Fruit fly (Drosophila melanogaster) whole organism, embryonic: ENCODE data around the gene VhaSFD.

Experiments used
- Bgb ChIP-seq: fragments of 200-800 bp; sonication (Bioruptor generic); IDR thresholded peaks from 2 replicates; pipeline ENCODE4 v1.3.6; 2022; ENCODE audit warnings: missing biosample characterization, missing genetic modification characterization; ENCODE audit not compliant: partially characterized antibody
- Bteb2 ChIP-seq: fragments of 200-800 bp; sonication (Bioruptor generic); optimal IDR thresholded peaks from 2 replicates; lab custom pipeline; 2016; ENCODE audit warnings: missing biosample characterization, missing genetic modification characterization
- CG10267 ChIP-seq: fragments of 200-800 bp; sonication (Bioruptor generic); optimal IDR thresholded peaks from 2 replicates; lab custom pipeline; 2018; ENCODE audit warnings: missing biosample characterization, mild to moderate bottlenecking, missing genetic modification characterization, moderate library complexity
- CG12391 ChIP-seq: fragments of 200-800 bp; sonication (Bioruptor generic); optimal IDR thresholded peaks from 3 replicates; lab custom pipeline; 2018; ENCODE audit warnings: missing biosample characterization, mild to moderate bottlenecking, missing genetic modification characterization, moderate library complexity
- CG13775 ChIP-seq: fragments of 200-800 bp; sonication (Bioruptor generic); optimal IDR thresholded peaks from 3 replicates; lab custom pipeline; 2017; ENCODE audit warnings: missing biosample characterization, mild to moderate bottlenecking, missing genetic modification characterization
- CG14014 ChIP-seq: fragments of 200-800 bp; sonication (Bioruptor generic); IDR thresholded peaks from 2 replicates; pipeline ENCODE4 v1.3.6; 2022; ENCODE audit warnings: missing biosample characterization, missing genetic modification characterization
- CG14441 ChIP-seq: fragments of 200-800 bp; sonication (Bioruptor generic); IDR thresholded peaks from 2 replicates; pipeline ENCODE4 v1.3.6; 2022; ENCODE audit warnings: missing biosample characterization, missing genetic modification characterization
- CG14667 ChIP-seq: fragments of 200-800 bp; sonication (Bioruptor generic); IDR thresholded peaks from 2 replicates; pipeline ENCODE4 v1.3.6; 2022; ENCODE audit warnings: missing biosample characterization, missing genetic modification characterization
- CG1647 ChIP-seq: fragments of 200-800 bp; sonication (Bioruptor generic); optimal IDR thresholded peaks from 3 replicates; lab custom pipeline; 2016; ENCODE audit warnings: missing biosample characterization, missing genetic modification characterization
- CG16815 ChIP-seq: fragments of 200-800 bp; sonication (Bioruptor generic); optimal IDR thresholded peaks from 3 replicates; lab custom pipeline; 2017; ENCODE audit warnings: missing biosample characterization, mild to moderate bottlenecking, missing genetic modification characterization
- CG17359 ChIP-seq: fragments of 200-800 bp; sonication (Bioruptor generic); optimal IDR thresholded peaks from 3 replicates; lab custom pipeline; 2018; ENCODE audit warnings: missing biosample characterization, mild to moderate bottlenecking, missing genetic modification characterization, moderate library complexity
- CG18619 ChIP-seq: fragments of 200-800 bp; sonication (Bioruptor generic); optimal IDR thresholded peaks from 3 replicates; lab custom pipeline; 2017; ENCODE audit warnings: missing biosample characterization, mild to moderate bottlenecking, missing genetic modification characterization
- CG3065 ChIP-seq: fragments of 200-800 bp; sonication (Bioruptor generic); optimal IDR thresholded peaks from 2 replicates; lab custom pipeline; 2016; ENCODE audit warnings: missing biosample characterization, missing genetic modification characterization
- CG31365 ChIP-seq: fragments of 200-800 bp; sonication (Bioruptor generic); optimal IDR thresholded peaks from 2 replicates; lab custom pipeline; 2018; ENCODE audit warnings: missing biosample characterization, mild to moderate bottlenecking, missing genetic modification characterization
- CG3838 ChIP-seq: fragments of 200-800 bp; sonication (Bioruptor generic); optimal IDR thresholded peaks from 3 replicates; lab custom pipeline; 2016; ENCODE audit warnings: missing biosample characterization, missing genetic modification characterization
- CG4328 ChIP-seq: fragments of 200-800 bp; sonication (Bioruptor generic); optimal IDR thresholded peaks from 3 replicates; lab custom pipeline; 2017; ENCODE audit warnings: missing biosample characterization, missing genetic modification reagents, missing genetic modification characterization
- CG4707 ChIP-seq: fragments of 200-800 bp; sonication (Bioruptor generic); optimal IDR thresholded peaks from 2 replicates; lab custom pipeline; 2018; ENCODE audit warnings: missing biosample characterization, mild to moderate bottlenecking, missing genetic modification characterization, moderate library complexity
- CG7745 ChIP-seq: fragments of 200-800 bp; sonication (Bioruptor generic); optimal IDR thresholded peaks from 2 replicates; lab custom pipeline; 2018; ENCODE audit warnings: missing biosample characterization, mild to moderate bottlenecking, missing genetic modification characterization, moderate library complexity
- D ChIP-seq, 2 experiments: fragments of 200-800 bp in 1 of 2; fragments of >200 bp in 1 of 2; sonication (Bioruptor generic) in 1 of 2; optimal IDR thresholded peaks; 2 replicates in 1 of 2; 3 replicates in 1 of 2; lab custom pipeline; 2017; ENCODE audit warnings: mild to moderate bottlenecking in 1 of 2, missing biosample characterization in 1 of 2, missing genetic modification characterization in 1 of 2, missing genetic modification reagents in 1 of 2
- Dll ChIP-seq: fragments of 200-800 bp; sonication (Bioruptor generic); IDR thresholded peaks from 4 replicates; pipeline ENCODE4 v1.3.6; 2022; ENCODE audit warnings: missing biosample characterization, missing genetic modification characterization; ENCODE audit not compliant: partially characterized antibody
- Doc3 ChIP-seq: fragments of 200-800 bp; sonication (Bioruptor generic); IDR thresholded peaks from 3 replicates; pipeline ENCODE4 v1.3.6; 2022; ENCODE audit warnings: missing biosample characterization, missing genetic modification characterization; ENCODE audit not compliant: partially characterized antibody
- Elba2 ChIP-seq: fragments of 200-800 bp; sonication (Bioruptor generic); optimal IDR thresholded peaks from 3 replicates; lab custom pipeline; 2016; ENCODE audit warnings: missing biosample characterization, missing genetic modification characterization
- Gug ChIP-seq: fragments of 200-800 bp; sonication (Bioruptor generic); IDR thresholded peaks from 4 replicates; pipeline ENCODE4 v1.3.6; 2022; ENCODE audit warnings: missing biosample characterization, missing genetic modification characterization
- HHEX ChIP-seq: fragments of 200-800 bp; sonication (Bioruptor generic); optimal IDR thresholded peaks from 3 replicates; lab custom pipeline; 2017; ENCODE audit warnings: missing biosample characterization, mild to moderate bottlenecking, missing genetic modification characterization, missing genetic modification reagents
- HmgD ChIP-seq: fragments of 200-800 bp; sonication (Bioruptor generic); optimal IDR thresholded peaks from 3 replicates; lab custom pipeline; 2016; ENCODE audit warnings: missing biosample characterization, missing genetic modification characterization
- Hr39 ChIP-seq: fragments of >200 bp; optimal IDR thresholded peaks from 2 replicates; lab custom pipeline; 2017
- Jarid2 ChIP-seq: fragments of 200-800 bp; sonication (Bioruptor generic); optimal IDR thresholded peaks from 3 replicates; lab custom pipeline; 2017; ENCODE audit warnings: mild to moderate bottlenecking, missing biosample characterization, missing genetic modification reagents, missing genetic modification characterization
- Neu2 ChIP-seq: fragments of 200-800 bp; sonication (Bioruptor generic); optimal IDR thresholded peaks from 3 replicates; lab custom pipeline; 2016; ENCODE audit warnings: missing biosample characterization, missing genetic modification characterization, borderline replicate concordance
- NfI ChIP-seq: fragments of 200-800 bp; sonication (Bioruptor generic); optimal IDR thresholded peaks from 3 replicates; lab custom pipeline; 2018; ENCODE audit warnings: missing biosample characterization, mild to moderate bottlenecking, missing genetic modification characterization, moderate library complexity
- Optix ChIP-seq: fragments of 200-800 bp; sonication (Bioruptor generic); IDR thresholded peaks from 3 replicates; pipeline ENCODE4 v1.3.6; 2022; ENCODE audit warnings: missing biosample characterization, missing genetic modification characterization
- Sin3A ChIP-seq: fragments of >200 bp; optimal IDR thresholded peaks from 2 replicates; lab custom pipeline; 2018
- aop ChIP-seq: fragments of 200-800 bp; sonication (Bioruptor generic); IDR thresholded peaks from 2 replicates; pipeline ENCODE4 v1.3.6; 2022; ENCODE audit warnings: missing biosample characterization, missing genetic modification characterization
- ci ChIP-seq: fragments of 200-800 bp; sonication (Bioruptor generic); IDR thresholded peaks from 3 replicates; pipeline ENCODE4 v1.3.6; 2022; ENCODE audit warnings: missing biosample characterization, missing genetic modification characterization
- corto ChIP-seq: fragments of 200-800 bp; sonication (Bioruptor generic); optimal IDR thresholded peaks from 2 replicates; lab custom pipeline; 2016; ENCODE audit warnings: missing biosample characterization, mild to moderate bottlenecking, missing genetic modification characterization, moderate library complexity
- croc ChIP-seq: fragments of 200-800 bp; sonication (Bioruptor generic); conservative IDR thresholded peaks from 3 replicates; pipeline ENCODE4 v1.3.6; 2022; ENCODE audit warnings: missing biosample characterization, missing genetic modification characterization
- dm ChIP-seq: fragments of 200-800 bp; sonication (Bioruptor generic); optimal IDR thresholded peaks from 3 replicates; lab custom pipeline; 2016; ENCODE audit warnings: missing biosample characterization, missing genetic modification characterization
- grn ChIP-seq: fragments of 200-800 bp; sonication (Bioruptor generic); optimal IDR thresholded peaks from 3 replicates; lab custom pipeline; 2017; ENCODE audit warnings: missing biosample characterization, missing genetic modification characterization
- jing ChIP-seq: fragments of 200-800 bp; sonication (Bioruptor generic); optimal IDR thresholded peaks from 2 replicates; lab custom pipeline; 2018; ENCODE audit warnings: missing biosample characterization, mild to moderate bottlenecking, missing genetic modification characterization
- jumu ChIP-seq: fragments of 200-800 bp; sonication (Bioruptor generic); optimal IDR thresholded peaks from 3 replicates; lab custom pipeline; 2016; ENCODE audit warnings: missing biosample characterization, missing genetic modification characterization
- kah ChIP-seq: fragments of 200-800 bp; sonication (Bioruptor generic); optimal IDR thresholded peaks from 2 replicates; lab custom pipeline; 2018; ENCODE audit warnings: missing biosample characterization, mild to moderate bottlenecking, missing genetic modification characterization
- lab ChIP-seq: fragments of 200-800 bp; sonication (Bioruptor generic); optimal IDR thresholded peaks from 3 replicates; lab custom pipeline; 2017; ENCODE audit warnings: missing biosample characterization, missing genetic modification characterization, mild to moderate bottlenecking, moderate library complexity, missing genetic modification reagents
- mld ChIP-seq: fragments of 200-800 bp; sonication (Bioruptor generic); IDR thresholded peaks from 3 replicates; pipeline ENCODE4 v1.3.6; 2022; ENCODE audit warnings: missing biosample characterization, missing genetic modification characterization; ENCODE audit not compliant: partially characterized antibody
- oc ChIP-seq: fragments of 200-800 bp; sonication (Bioruptor generic); optimal IDR thresholded peaks from 2 replicates; lab custom pipeline; 2018; ENCODE audit warnings: missing biosample characterization, mild to moderate bottlenecking, missing genetic modification characterization, moderate library complexity
- pum ChIP-seq: fragments of 200-800 bp; sonication (Bioruptor generic); optimal IDR thresholded peaks from 2 replicates; lab custom pipeline; 2016; ENCODE audit warnings: missing biosample characterization, missing genetic modification characterization
- ranshi ChIP-seq: fragments of 200-800 bp; sonication (Bioruptor generic); IDR thresholded peaks from 2 replicates; pipeline ENCODE4 v1.3.6; 2022; ENCODE audit warnings: missing biosample characterization, missing genetic modification characterization
- sug ChIP-seq: fragments of 200-800 bp; optimal IDR thresholded peaks from 2 replicates; lab custom pipeline; 2019; ENCODE audit warnings: missing biosample characterization, mild to moderate bottlenecking, missing genetic modification characterization, moderate library complexity
- tap ChIP-seq: fragments of 200-800 bp; optimal IDR thresholded peaks from 3 replicates; lab custom pipeline; 2019; ENCODE audit warnings: missing biosample characterization, mild to moderate bottlenecking, missing genetic modification characterization, moderate library complexity
- tll ChIP-seq, 2 experiments: fragments of 200-800 bp in 1 of 2; fragments of >200 bp in 1 of 2; sonication (Bioruptor generic) in 1 of 2; optimal IDR thresholded peaks; 2 replicates each; lab custom pipeline; 2017 to 2019; ENCODE audit warnings: missing biosample characterization in 2 of 2, missing genetic modification characterization in 2 of 2, mild to moderate bottlenecking in 1 of 2, moderate library complexity in 1 of 2
- wdn ChIP-seq: fragments of 200-800 bp; sonication (Bioruptor generic); IDR thresholded peaks from 2 replicates; pipeline ENCODE4 v1.3.6; 2022; ENCODE audit warnings: missing biosample characterization, missing genetic modification characterization

Gene VhaSFD

DNA sequence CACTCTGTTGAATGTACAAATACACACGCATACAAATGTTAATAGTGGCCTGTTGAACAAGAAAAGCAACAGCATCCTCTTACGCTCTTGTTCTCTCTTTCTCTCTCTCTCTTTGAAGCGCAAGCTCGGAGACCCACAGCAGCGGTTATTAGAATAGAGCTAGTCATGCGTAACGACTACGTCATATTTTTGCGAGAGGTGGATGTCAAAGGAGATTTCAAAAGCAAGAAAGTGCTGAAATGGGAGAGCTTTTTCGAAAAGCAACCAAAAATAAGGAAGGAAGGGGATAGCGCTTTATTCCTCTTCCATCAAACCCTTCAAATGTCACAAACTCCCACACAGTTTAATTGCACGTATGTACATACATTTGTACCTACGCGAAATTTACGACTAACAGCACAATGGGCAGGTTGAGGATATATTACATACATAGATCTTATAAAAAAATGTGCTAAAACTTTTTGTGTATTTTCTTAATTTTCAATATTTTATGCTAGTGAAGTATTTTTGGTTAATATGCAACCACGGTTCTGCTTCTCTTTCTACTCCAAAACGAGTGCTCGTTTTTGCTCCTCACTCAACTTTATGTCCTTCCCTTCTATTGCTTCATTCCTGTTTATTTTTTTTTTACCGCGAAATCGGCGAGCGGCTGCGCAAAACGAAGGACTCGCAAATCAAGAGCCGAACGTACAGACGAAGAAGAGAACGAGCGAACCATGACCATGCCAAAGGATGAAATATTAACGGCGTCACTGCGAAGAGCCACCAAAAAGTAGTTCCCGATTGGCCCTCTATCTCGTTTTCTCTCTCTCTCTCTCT is 37.6 kb downstream of the VhaSFD start (continued):
- peak; percentile 35 for TF ChIP-seq CG18619 (GFP tag; lab: Kevin White, UChicago)
- no peak for TF ChIP-seq CG1647 (GFP tag; lab: Kevin White, UChicago)
- no peak for TF ChIP-seq jumu
- TF ChIP-seq ci (GFP tag; lab: Robert Waterston, UW): no peak
- TF ChIP-seq sug (tag; lab: Kevin White, UChicago): no peak
- TF ChIP-seq CG4328: no peak
- no peak for TF ChIP-seq corto (GFP tag; lab: Kevin White, UChicago)
- TF ChIP-seq Neu2: no peak
- TF ChIP-seq Gug (GFP tag; lab: Robert Waterston, UW): no peak
- TF ChIP-seq CG12391: peak; percentile 33
- no peak for TF ChIP-seq CG7745
- TF ChIP-seq pum (GFP tag; lab: Kevin White, UChicago): no peak
- no peak for TF ChIP-seq Optix
- TF ChIP-seq HmgD (GFP tag; lab: Kevin White, UChicago): no peak
- TF ChIP-seq CG14014 (GFP tag; lab: Robert Waterston, UW): no peak
- no peak for TF ChIP-seq ranshi (GFP tag; lab: Robert Waterston, UW)
- TF ChIP-seq CG16815 (GFP tag; lab: Kevin White, UChicago): no peak
- no peak for TF ChIP-seq aop (GFP tag; lab: Robert Waterston, UW)
- no peak for TF ChIP-seq CG14441 (GFP tag; lab: Robert Waterston, UW)
- TF ChIP-seq Bgb (GFP tag; lab: Robert Waterston, UW): no peak
- TF ChIP-seq tll (GFP tag; optimal IDR thresholded peaks at IDR 0.05; lab: Kevin White, UChicago): no peak
- TF ChIP-seq Sin3A (lab: Kevin White, UChicago): no peak
- no peak for TF ChIP-seq HHEX (GFP tag; lab: Kevin White, UChicago)
- no peak for TF ChIP-seq CG14667 (GFP tag; lab: Robert Waterston, UW)
- TF ChIP-seq mld (GFP tag; lab: Robert Waterston, UW): no peak
- TF ChIP-seq lab (GFP tag; lab: Kevin White, UChicago): peak; percentile 27
- no peak for TF ChIP-seq CG4707 (GFP tag; lab: Kevin White, UChicago)
- no peak for TF ChIP-seq jing (GFP tag; lab: Kevin White, UChicago)
- TF ChIP-seq CG31365 (tag; lab: Kevin White, UChicago): no peak
- TF ChIP-seq wdn (GFP tag; lab: Robert Waterston, UW): no peak
- TF ChIP-seq Elba2 (GFP tag; lab: Kevin White, UChicago): no peak
- no peak for TF ChIP-seq oc (tag; lab: Kevin White, UChicago)
- TF ChIP-seq CG3065 (GFP tag; lab: Kevin White, UChicago): no peak
- TF ChIP-seq Hr39 (lab: Kevin White, UChicago): no peak
- TF ChIP-seq NfI (GFP tag; lab: Kevin White, UChicago): peak; percentile 38
- TF ChIP-seq dm (GFP tag; lab: Kevin White, UChicago): no peak
- no peak for TF ChIP-seq Jarid2 (GFP tag; lab: Kevin White, UChicago)
- TF ChIP-seq D (optimal IDR thresholded peaks at IDR 0.05; lab: Kevin White, UChicago): no peak
- TF ChIP-seq D (GFP tag; optimal IDR thresholded peaks at IDR 0.05; lab: Kevin White, UChicago): no peak
- no peak for TF ChIP-seq CG17359 (tag; lab: Kevin White, UChicago)
- no peak for TF ChIP-seq Bteb2 (GFP tag; lab: Kevin White, UChicago)
- TF ChIP-seq kah (GFP tag; lab: Kevin White, UChicago): no peak
- TF ChIP-seq CG10267 (tag; lab: Kevin White, UChicago): no peak
- peak; percentile 45 for TF ChIP-seq CG13775 (GFP tag; lab: Kevin White, UChicago)
- no peak for TF ChIP-seq Doc3 (GFP tag; lab: Robert Waterston, UW)
- no peak for TF ChIP-seq grn (GFP tag; lab: Kevin White, UChicago)
- no peak for TF ChIP-seq CG3838 (GFP tag; lab: Kevin White, UChicago)
- no peak for TF ChIP-seq Dll (GFP tag; lab: Robert Waterston, UW)
- TF ChIP-seq tap (tag; lab: Kevin White, UChicago): no peak
- no peak for TF ChIP-seq croc (GFP tag; lab: Robert Waterston, UW)
